Worm (Caenorhabditis elegans): ENCODE data around the gene F07A11.5.

Gene F07A11.5

ce11 chrII:11629957-11630356 is 17.9 kb downstream of the F07A11.5 start:
- TF ChIP-seq hmg-1.2 (GFP tag; IDR thresholded peaks at IDR 0.05) (peak; percentile 44; the same call in 1 of the 2 replicates), nfyb-1 (GFP tag; IDR thresholded peaks at IDR 0.05) (0 out of 2 replicates have a peak, but pooled peaks have one; percentile 19), athp-1 (tag; optimal IDR thresholded peaks at IDR 0.05) (no peak)

- TF ChIP-seq C06A6.2 (GFP tag; conservative IDR thresholded peaks at IDR 0.05) (no peak), ceh-27 (GFP tag; optimal IDR thresholded peaks at IDR 0.05) (peak; percentile 21), nfyb-1 (GFP tag; IDR thresholded peaks at IDR 0.05) (peak; percentile 34; the same call in 1 of the 2 replicates), rcor-1 (GFP tag; IDR thresholded peaks at IDR 0.05) (peak; percentile 10; the same call in 1 of the 2 replicates), ztf-28 (GFP tag; IDR thresholded peaks at IDR 0.05) (no peak), zfh-2 (GFP tag; conservative IDR thresholded peaks at IDR 0.05) (peak; percentile 68), K12H6.12 (tag; optimal IDR thresholded peaks at IDR 0.05) (peak; percentile 25), nfya-2 (GFP tag; IDR thresholded peaks at IDR 0.05) (no peak), Y67H2A.10 (GFP tag; conservative IDR thresholded peaks at IDR 0.05) (no peak), mel-28 (tag; optimal IDR thresholded peaks at IDR 0.05; ENCODE audit: borderline replicate concordance) (no peak), hmg-1.2 (GFP tag; IDR thresholded peaks at IDR 0.05) (peak; percentile 70; the same call in 1 of the 2 replicates), egl-18 (GFP tag; IDR thresholded peaks at IDR 0.05) (no peak), cebp-1 (GFP tag; IDR thresholded peaks at IDR 0.05) (no peak), cebp-1 (tag; optimal IDR thresholded peaks at IDR 0.05) (peak; percentile 46), snpc-4 (GFP tag; optimal IDR thresholded peaks at IDR 0.05) (no peak), snpc-4 (tag; optimal IDR thresholded peaks at IDR 0.05) (peak in 1 of 4 experiments; percentile 25), dpl-1 (GFP tag; optimal IDR thresholded peaks at IDR 0.05) (no peak), xnd-1 (tag; optimal IDR thresholded peaks at IDR 0.05) (no peak), ccch-3 (GFP tag; optimal IDR thresholded peaks at IDR 0.05) (no peak), efl-1 (GFP tag; optimal IDR thresholded peaks at IDR 0.05) (no peak), ama-1 (optimal IDR thresholded peaks at IDR 0.05) (no peak), ama-1 (GFP tag; optimal IDR thresholded peaks at IDR 0.05) (no peak), cebp-2 (GFP tag; IDR thresholded peaks at IDR 0.05) (no peak), dox-1 (GFP tag; IDR thresholded peaks at IDR 0.05) (peak; percentile 19; the same call in 1 of the 2 replicates), lin-35 (GFP tag; optimal IDR thresholded peaks at IDR 0.05) (peak in 1 of 3 experiments; percentile 19), ztf-22 (GFP tag; optimal IDR thresholded peaks at IDR 0.05) (no peak), hlh-12 (tag; optimal IDR thresholded peaks at IDR 0.05) (no peak), ets-4 (GFP tag; optimal IDR thresholded peaks at IDR 0.05) (no peak), attf-3 (GFP tag; conservative IDR thresholded peaks at IDR 0.05) (no peak), attf-5 (GFP tag; optimal IDR thresholded peaks at IDR 0.05) (no peak)
Measured at ce11 chrII:11632689-11633088, 20.6 kb downstream of the F07A11.5 start.

DNA sequence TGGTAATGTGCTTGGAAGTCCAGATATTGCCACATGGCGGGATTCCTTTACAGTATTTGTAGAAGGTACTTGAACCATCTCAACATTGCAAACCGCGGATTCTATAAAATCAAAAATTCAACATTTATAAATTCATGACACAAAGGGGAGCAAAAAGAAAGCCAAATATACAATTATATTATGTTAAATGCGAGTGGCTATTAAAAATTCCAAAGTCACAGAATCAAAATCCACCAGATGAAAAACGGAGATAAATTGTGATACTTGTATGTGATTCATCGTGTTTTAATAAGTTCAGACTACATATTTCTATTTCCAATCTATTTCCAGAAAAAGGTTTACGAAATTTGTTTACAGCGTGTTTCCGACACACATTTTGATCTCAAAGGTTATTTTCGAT is 21.4 kb downstream of the F07A11.5 start, which contains the start of gene din-1:
TSS of gene din-1 (minus strand) at position 101 of the 400 bp plus-strand sequence.
- TF ChIP-seq unc-62 (GFP tag; optimal IDR thresholded peaks at IDR 0.05), result no peak
- no peak for TF ChIP-seq F52B5.7 (tag; optimal IDR thresholded peaks at IDR 0.05)
- TF ChIP-seq efl-1 (GFP tag; optimal IDR thresholded peaks at IDR 0.05), result no peak
- TF ChIP-seq attf-5 (GFP tag; optimal IDR thresholded peaks at IDR 0.05), result no peak
- TF ChIP-seq ccch-3 (GFP tag; optimal IDR thresholded peaks at IDR 0.05), result no peak
- TF ChIP-seq Y56A3A.18 (GFP tag; IDR thresholded peaks at IDR 0.05), result no peak
- TF ChIP-seq ztf-26 (tag; optimal IDR thresholded peaks at IDR 0.05), result no peak
- TF ChIP-seq hmg-20 (GFP tag; IDR thresholded peaks at IDR 0.05), result no peak
- TF ChIP-seq F33H1.4 (GFP tag; IDR thresholded peaks at IDR 0.05), result no peak
- TF ChIP-seq K11D2.4 (GFP tag; IDR thresholded peaks at IDR 0.05), result no peak
- TF ChIP-seq F10E7.11 (tag; optimal IDR thresholded peaks at IDR 0.05), result no peak
- no peak for TF ChIP-seq ZK185.1 (tag; optimal IDR thresholded peaks at IDR 0.05; ENCODE audit: poor library complexity, severe bottlenecking)
- TF ChIP-seq lin-26 (GFP tag; IDR thresholded peaks at IDR 0.05), result no peak
- TF ChIP-seq F49E8.2 (tag; optimal IDR thresholded peaks at IDR 0.05; ENCODE audit: insufficient read depth), result no peak
- TF ChIP-seq rpc-1 (optimal IDR thresholded peaks at IDR 0.05), result no peak
- no peak for TF ChIP-seq rpc-1 (tag; optimal IDR thresholded peaks at IDR 0.05)
- TF ChIP-seq atf-7 (tag; optimal IDR thresholded peaks at IDR 0.05), result no peak
- no peak for TF ChIP-seq snpc-1.3 (tag; optimal IDR thresholded peaks at IDR 0.05; ENCODE audit: insufficient read depth)

Data from whole organism, young adult.